Fruit fly (Drosophila melanogaster) whole organism, embryonic: ENCODE data around the gene Fic.
A peak's percentile ranks its signal among the peaks of the same experiment; 100 is the strongest.

ENCODE experiments used
- Bdp1 ChIP-seq: fragments of 200-800 bp; sonication (Bioruptor generic); optimal IDR thresholded peaks from 3 replicates; lab custom pipeline; 2016; ENCODE audit warnings: missing biosample characterization, missing genetic modification characterization
- Bgb ChIP-seq: fragments of 200-800 bp; sonication (Bioruptor generic); IDR thresholded peaks from 2 replicates; pipeline ENCODE4 v1.3.6; 2022; ENCODE audit warnings: missing biosample characterization, missing genetic modification characterization; ENCODE audit not compliant: partially characterized antibody
- BtbVII ChIP-seq: fragments of 200-800 bp; sonication (Bioruptor generic); optimal IDR thresholded peaks from 3 replicates; lab custom pipeline; 2017; ENCODE audit warnings: missing biosample characterization, mild to moderate bottlenecking, missing genetic modification characterization
- Bteb2 ChIP-seq: fragments of 200-800 bp; sonication (Bioruptor generic); optimal IDR thresholded peaks from 2 replicates; lab custom pipeline; 2016; ENCODE audit warnings: missing biosample characterization, missing genetic modification characterization
- CG10147 ChIP-seq: fragments of 200-800 bp; sonication (Bioruptor generic); optimal IDR thresholded peaks from 2 replicates; lab custom pipeline; 2019; ENCODE audit warnings: missing biosample characterization, mild to moderate bottlenecking, missing genetic modification characterization, moderate library complexity
- CG10209 ChIP-seq: fragments of 200-800 bp; sonication (Bioruptor generic); optimal IDR thresholded peaks from 3 replicates; lab custom pipeline; 2017; ENCODE audit warnings: missing biosample characterization, mild to moderate bottlenecking, missing genetic modification characterization, missing genetic modification reagents
- CG12391 ChIP-seq: fragments of 200-800 bp; sonication (Bioruptor generic); optimal IDR thresholded peaks from 3 replicates; lab custom pipeline; 2018; ENCODE audit warnings: missing biosample characterization, mild to moderate bottlenecking, missing genetic modification characterization, moderate library complexity
- CG15269 ChIP-seq: fragments of 200-800 bp; sonication (Bioruptor generic); optimal IDR thresholded peaks from 2 replicates; lab custom pipeline; 2018; ENCODE audit warnings: missing biosample characterization, mild to moderate bottlenecking, missing genetic modification characterization, moderate library complexity
- CG15479 ChIP-seq: fragments of 200-800 bp; sonication (Bioruptor generic); optimal IDR thresholded peaks from 3 replicates; lab custom pipeline; 2019; ENCODE audit warnings: missing biosample characterization, mild to moderate bottlenecking, missing genetic modification characterization, moderate library complexity
- CG16779 ChIP-seq: fragments of 200-800 bp; sonication (Bioruptor generic); IDR thresholded peaks from 2 replicates; pipeline ENCODE4 v1.3.6; 2022; ENCODE audit warnings: missing biosample characterization, missing genetic modification characterization
- CG17186 ChIP-seq: fragments of 200-800 bp; sonication (Bioruptor generic); optimal IDR thresholded peaks from 3 replicates; lab custom pipeline; 2017; ENCODE audit warnings: missing biosample characterization, missing genetic modification reagents, missing genetic modification characterization
- CG17359 ChIP-seq: fragments of 200-800 bp; sonication (Bioruptor generic); optimal IDR thresholded peaks from 3 replicates; lab custom pipeline; 2018; ENCODE audit warnings: missing biosample characterization, mild to moderate bottlenecking, missing genetic modification characterization, moderate library complexity
- CG18476 ChIP-seq: fragments of 200-800 bp; sonication (Bioruptor generic); optimal IDR thresholded peaks from 2 replicates; lab custom pipeline; 2016; ENCODE audit warnings: missing biosample characterization, mild to moderate bottlenecking, missing genetic modification characterization
- CG18599 ChIP-seq: fragments of 200-800 bp; sonication (Bioruptor generic); optimal IDR thresholded peaks from 3 replicates; lab custom pipeline; 2017; ENCODE audit warnings: missing biosample characterization, missing genetic modification characterization, mild to moderate bottlenecking, moderate library complexity, missing genetic modification reagents
- CG2199 ChIP-seq: fragments of 200-800 bp; sonication (Bioruptor generic); IDR thresholded peaks from 3 replicates; pipeline ENCODE4 v1.3.6; 2022; ENCODE audit warnings: missing biosample characterization, missing genetic modification characterization
- CG31224 ChIP-seq: fragments of 200-800 bp; sonication (Bioruptor generic); IDR thresholded peaks from 2 replicates; pipeline ENCODE4 v1.3.6; 2022; ENCODE audit warnings: missing biosample characterization, missing genetic modification characterization
- CG32767 ChIP-seq: fragments of 200-800 bp; sonication (Bioruptor generic); IDR thresholded peaks from 2 replicates; pipeline ENCODE4 v1.3.6; 2022; ENCODE audit warnings: missing biosample characterization, missing genetic modification characterization
- CG4424 ChIP-seq: fragments of 200-800 bp; sonication (Bioruptor generic); optimal IDR thresholded peaks from 3 replicates; lab custom pipeline; 2016; ENCODE audit warnings: missing biosample characterization, missing genetic modification characterization
- CG7357 ChIP-seq: fragments of 200-800 bp; sonication (Bioruptor generic); IDR thresholded peaks from 3 replicates; pipeline ENCODE4 v1.3.6; 2022; ENCODE audit warnings: missing biosample characterization, missing genetic modification characterization
- CG7786 ChIP-seq: fragments of 200-800 bp; sonication (Bioruptor generic); optimal IDR thresholded peaks from 2 replicates; lab custom pipeline; 2016; ENCODE audit warnings: missing biosample characterization, missing genetic modification characterization
- CG9437 ChIP-seq: fragments of 200-800 bp; sonication (Bioruptor generic); optimal IDR thresholded peaks from 2 replicates; lab custom pipeline; 2018; ENCODE audit warnings: missing biosample characterization, mild to moderate bottlenecking, missing genetic modification characterization
- CHES-1-like ChIP-seq: fragments of 200-800 bp; sonication (Bioruptor generic); optimal IDR thresholded peaks from 2 replicates; lab custom pipeline; 2016; ENCODE audit warnings: missing biosample characterization, missing genetic modification characterization
- CkIIα-i1 ChIP-seq: fragments of 200-800 bp; sonication (Bioruptor generic); IDR thresholded peaks from 2 replicates; pipeline ENCODE4 v1.3.6; 2022; ENCODE audit warnings: missing biosample characterization, missing genetic modification characterization
- Deaf1 ChIP-seq: fragments of 200-800 bp; optimal IDR thresholded peaks from 3 replicates; lab custom pipeline; 2019; ENCODE audit warnings: missing biosample characterization, mild to moderate bottlenecking, missing genetic modification characterization, moderate library complexity
- Eip74EF ChIP-seq, 2 experiments: fragments of 200-800 bp in 1 of 2; fragments of >200 bp in 1 of 2; sonication (Bioruptor generic) in 1 of 2; optimal IDR thresholded peaks; 2 replicates each; lab custom pipeline; 2017 to 2019; ENCODE audit warnings: missing biosample characterization in 2 of 2, missing genetic modification characterization in 2 of 2, mild to moderate bottlenecking in 1 of 2, moderate library complexity in 1 of 2
- Gsc ChIP-seq: fragments of 200-800 bp; sonication (Bioruptor generic); IDR thresholded peaks from 2 replicates; pipeline ENCODE4 v1.3.6; 2022; ENCODE audit warnings: missing biosample characterization, missing genetic modification characterization
- HLHmδ ChIP-seq: fragments of 200-800 bp; sonication (Bioruptor generic); optimal IDR thresholded peaks from 2 replicates; lab custom pipeline; 2018; ENCODE audit warnings: missing biosample characterization, mild to moderate bottlenecking, missing genetic modification characterization, moderate library complexity
- Mad ChIP-seq: fragments of 200-800 bp; sonication (Bioruptor generic); optimal IDR thresholded peaks from 2 replicates; lab custom pipeline; 2016; ENCODE audit warnings: missing biosample characterization, missing genetic modification characterization
- Max ChIP-seq: fragments of 200-800 bp; sonication (Bioruptor generic); optimal IDR thresholded peaks from 2 replicates; lab custom pipeline; 2016; ENCODE audit warnings: missing biosample characterization, mild to moderate bottlenecking, missing genetic modification characterization
- Neu2 ChIP-seq: fragments of 200-800 bp; sonication (Bioruptor generic); optimal IDR thresholded peaks from 3 replicates; lab custom pipeline; 2016; ENCODE audit warnings: missing biosample characterization, missing genetic modification characterization, borderline replicate concordance
- PHDP ChIP-seq: fragments of 200-800 bp; sonication (Bioruptor generic); optimal IDR thresholded peaks from 3 replicates; lab custom pipeline; 2018; ENCODE audit warnings: missing biosample characterization, mild to moderate bottlenecking, missing genetic modification characterization, moderate library complexity
- Rx ChIP-seq: fragments of 200-800 bp; sonication (Bioruptor generic); IDR thresholded peaks from 2 replicates; pipeline ENCODE4 v1.3.6; 2022; ENCODE audit warnings: missing biosample characterization, missing genetic modification characterization
- Usf ChIP-seq: fragments of 200-800 bp; sonication (Bioruptor generic); optimal IDR thresholded peaks from 2 replicates; lab custom pipeline; 2017; ENCODE audit warnings: missing genotype, missing biosample characterization, missing genetic modification characterization
- aop ChIP-seq: fragments of 200-800 bp; sonication (Bioruptor generic); IDR thresholded peaks from 2 replicates; pipeline ENCODE4 v1.3.6; 2022; ENCODE audit warnings: missing biosample characterization, missing genetic modification characterization
- cg ChIP-seq: fragments of 200-800 bp; sonication (Bioruptor generic); optimal IDR thresholded peaks from 3 replicates; lab custom pipeline; 2019; ENCODE audit warnings: missing biosample characterization, mild to moderate bottlenecking, missing genetic modification characterization, moderate library complexity
- chn ChIP-seq: fragments of 200-800 bp; sonication (Bioruptor generic); optimal IDR thresholded peaks from 2 replicates; lab custom pipeline; 2016; ENCODE audit warnings: missing biosample characterization, missing genetic modification characterization
- da ChIP-seq: fragments of 200-800 bp; sonication (Bioruptor generic); optimal IDR thresholded peaks from 2 replicates; lab custom pipeline; 2016; ENCODE audit warnings: missing biosample characterization, missing genetic modification characterization
- dati ChIP-seq: fragments of 200-800 bp; sonication (Bioruptor generic); IDR thresholded peaks from 2 replicates; pipeline ENCODE4 v1.3.6; 2022; ENCODE audit warnings: missing biosample characterization, missing genetic modification characterization
- ems ChIP-seq: fragments of 200-800 bp; sonication (Bioruptor generic); optimal IDR thresholded peaks from 3 replicates; lab custom pipeline; 2016; ENCODE audit warnings: missing biosample characterization, missing genetic modification characterization
- grn ChIP-seq: fragments of 200-800 bp; sonication (Bioruptor generic); optimal IDR thresholded peaks from 3 replicates; lab custom pipeline; 2017; ENCODE audit warnings: missing biosample characterization, missing genetic modification characterization
- kah ChIP-seq: fragments of 200-800 bp; sonication (Bioruptor generic); optimal IDR thresholded peaks from 2 replicates; lab custom pipeline; 2018; ENCODE audit warnings: missing biosample characterization, mild to moderate bottlenecking, missing genetic modification characterization
- kay ChIP-seq: fragments of 200-800 bp; sonication (Bioruptor generic); optimal IDR thresholded peaks from 2 replicates; lab custom pipeline; 2016; ENCODE audit warnings: missing biosample characterization, missing genetic modification characterization
- lab ChIP-seq: fragments of 200-800 bp; sonication (Bioruptor generic); optimal IDR thresholded peaks from 3 replicates; lab custom pipeline; 2017; ENCODE audit warnings: missing biosample characterization, missing genetic modification characterization, mild to moderate bottlenecking, moderate library complexity, missing genetic modification reagents
- pan ChIP-seq, 4 experiments: fragments of >200 bp in 3 of 4; fragments of 200-800 bp in 1 of 4; sonication (Bioruptor generic) in 1 of 4; optimal IDR thresholded peaks in 3 of 4; IDR thresholded peaks in 1 of 4; 2 replicates each; pipeline versions ENCODE4 v1.3.6 to Lab custom; 2017 to 2022; ENCODE audit warnings: missing biosample characterization in 2 of 4, missing genetic modification characterization in 2 of 4, mixed read lengths in 1 of 4
- sc ChIP-seq, 3 experiments: fragments of >200 bp in 2 of 3; fragments of 200-800 bp in 1 of 3; sonication (Bioruptor generic) in 1 of 3; optimal IDR thresholded peaks; 2 replicates in 2 of 3; 3 replicates in 1 of 3; lab custom pipeline; 2017; ENCODE audit warnings: mild to moderate bottlenecking in 1 of 3, missing biosample characterization in 1 of 3, missing genetic modification characterization in 1 of 3, missing genetic modification reagents in 1 of 3
- sens ChIP-seq: fragments of 200-800 bp; sonication (Bioruptor generic); peaks from one replicate; lab custom pipeline; 2016; ENCODE audit warnings: missing biosample characterization, missing genetic modification characterization
- tna ChIP-seq: fragments of 200-800 bp; sonication (Bioruptor generic); IDR thresholded peaks from 2 replicates; pipeline ENCODE4 v1.3.6; 2022; ENCODE audit warnings: missing biosample characterization, missing genetic modification characterization; ENCODE audit not compliant: partially characterized antibody
- trh ChIP-seq: fragments of 200-800 bp; sonication (Bioruptor generic); optimal IDR thresholded peaks from 2 replicates; lab custom pipeline; 2016; ENCODE audit warnings: missing biosample characterization, missing genetic modification characterization
- vfl ChIP-seq: fragments of 200-800 bp; sonication (Bioruptor generic); optimal IDR thresholded peaks from 2 replicates; lab custom pipeline; 2016; ENCODE audit warnings: missing biosample characterization, missing genetic modification characterization

Gene Fic

DNA sequence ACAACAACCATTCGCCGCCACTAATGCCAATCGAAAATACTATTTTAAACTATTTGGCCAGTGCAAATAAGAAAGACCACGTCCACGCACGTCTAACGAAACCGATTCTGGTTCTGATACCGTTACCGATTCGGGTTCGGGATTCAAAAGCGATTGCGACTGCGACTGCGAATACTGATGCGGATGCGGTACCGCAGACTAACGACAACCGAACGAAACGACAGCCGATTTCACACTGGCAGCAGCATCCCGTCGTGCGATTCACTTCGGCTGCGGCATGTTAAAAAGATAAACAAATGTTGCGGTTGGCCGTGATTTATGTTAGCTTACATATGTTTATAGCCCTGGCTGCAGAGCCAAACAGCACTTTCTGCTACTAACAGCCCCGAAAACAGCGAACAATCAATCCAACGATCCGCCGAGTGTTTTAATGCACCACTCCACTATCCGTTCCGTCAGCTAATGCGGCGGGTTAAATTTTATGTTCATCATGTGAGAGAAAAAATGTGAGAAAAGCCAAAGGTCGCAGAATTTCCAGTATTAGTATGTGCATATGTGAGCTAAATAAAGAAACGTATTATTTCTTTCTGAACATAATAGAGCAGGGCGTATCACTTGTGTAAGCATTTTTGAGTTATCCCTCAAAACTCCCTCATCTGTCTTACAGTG is 12.9 kb upstream of the Fic start, which contains the start of gene DIP-epsilon (continued):
- 0 out of 3 replicates have a peak, but pooled peaks have one; percentile 64 for TF ChIP-seq CG2199 (GFP tag; lab: Robert Waterston, UW)
- TF ChIP-seq Deaf1 (tag; lab: Kevin White, UChicago), result peak; percentile 99
- TF ChIP-seq CG10147 (GFP tag; lab: Kevin White, UChicago), result no peak
- no peak for TF ChIP-seq chn (GFP tag; lab: Kevin White, UChicago)
- TF ChIP-seq CG15479 (GFP tag; lab: Kevin White, UChicago), result peak; percentile 16
- no peak for TF ChIP-seq Neu2 (GFP tag; lab: Kevin White, UChicago)
- TF ChIP-seq Bgb (GFP tag; lab: Robert Waterston, UW), result no peak
- TF ChIP-seq CG7357 (GFP tag; lab: Robert Waterston, UW), result no peak
- no peak for TF ChIP-seq tna (GFP tag; lab: Robert Waterston, UW)
- no peak for TF ChIP-seq CG17359 (tag; lab: Kevin White, UChicago)
- TF ChIP-seq pan (optimal IDR thresholded peaks at IDR 0.05; lab: Kevin White, UChicago), result no peak
- TF ChIP-seq pan (GFP tag; optimal IDR thresholded peaks at IDR 0.05 in 1 of 2, IDR thresholded peaks at IDR 0.05 in 1 of 2), result peak in 1 of 2 experiments; percentile 30
- TF ChIP-seq PHDP, result no peak
- no peak for TF ChIP-seq CG18599 (GFP tag; lab: Kevin White, UChicago)
- TF ChIP-seq vfl, result no peak
- no peak for TF ChIP-seq Gsc (GFP tag; lab: Robert Waterston, UW)
- TF ChIP-seq Bdp1 (GFP tag; lab: Kevin White, UChicago), result no peak
- no peak for TF ChIP-seq CG10209 (GFP tag; lab: Kevin White, UChicago)
- TF ChIP-seq da (GFP tag; lab: Kevin White, UChicago), result no peak
- TF ChIP-seq Mad (GFP tag; lab: Kevin White, UChicago), result no peak
- no peak for TF ChIP-seq Eip74EF (GFP tag; optimal IDR thresholded peaks at IDR 0.05; lab: Kevin White, UChicago)
- TF ChIP-seq grn (GFP tag; lab: Kevin White, UChicago), result no peak
- TF ChIP-seq CG16779 (GFP tag; lab: Robert Waterston, UW), result no peak
- no peak for TF ChIP-seq CG7786
- no peak for TF ChIP-seq CG15269
- TF ChIP-seq kay (GFP tag; lab: Kevin White, UChicago), result no peak
- no peak for TF ChIP-seq BtbVII (GFP tag; lab: Kevin White, UChicago)
- no peak for TF ChIP-seq CkIIα-i1 (GFP tag; lab: Robert Waterston, UW)
- TF ChIP-seq cg, result no peak
- no peak for TF ChIP-seq sens (GFP tag; lab: Kevin White, UChicago)
- no peak for TF ChIP-seq Rx
- TF ChIP-seq dati (GFP tag; lab: Robert Waterston, UW), result no peak
- TF ChIP-seq ems (GFP tag; lab: Kevin White, UChicago), result no peak
- no peak for TF ChIP-seq CHES-1-like (GFP tag; lab: Kevin White, UChicago)
- no peak for TF ChIP-seq kah (GFP tag; lab: Kevin White, UChicago)
- no peak for TF ChIP-seq trh (GFP tag; lab: Kevin White, UChicago)
- no peak for TF ChIP-seq lab (GFP tag; lab: Kevin White, UChicago)
- no peak for TF ChIP-seq CG4424
- no peak for TF ChIP-seq Usf (GFP tag; lab: Kevin White, UChicago)
- no peak for TF ChIP-seq CG32767
- no peak for TF ChIP-seq CG17186
- no peak for TF ChIP-seq aop (GFP tag; lab: Robert Waterston, UW)
- no peak for TF ChIP-seq sc (optimal IDR thresholded peaks at IDR 0.05; lab: Kevin White, UChicago)
- TF ChIP-seq sc (GFP tag; optimal IDR thresholded peaks at IDR 0.05; lab: Kevin White, UChicago), result no peak
- no peak for TF ChIP-seq CG12391 (tag; lab: Kevin White, UChicago)
- no peak for TF ChIP-seq CG18476 (GFP tag; lab: Kevin White, UChicago)
- no peak for TF ChIP-seq HLHmδ (GFP tag; lab: Kevin White, UChicago)
- TF ChIP-seq CG9437 (GFP tag; lab: Kevin White, UChicago), result no peak
- no peak for TF ChIP-seq Max (GFP tag; lab: Kevin White, UChicago)
- no peak for TF ChIP-seq Bteb2 (GFP tag; lab: Kevin White, UChicago)
- TF ChIP-seq CG31224 (GFP tag; lab: Robert Waterston, UW), result no peak
